Worm (Caenorhabditis elegans): ENCODE measurements around the gene grl-23.

The grl-23 gene

DNA sequence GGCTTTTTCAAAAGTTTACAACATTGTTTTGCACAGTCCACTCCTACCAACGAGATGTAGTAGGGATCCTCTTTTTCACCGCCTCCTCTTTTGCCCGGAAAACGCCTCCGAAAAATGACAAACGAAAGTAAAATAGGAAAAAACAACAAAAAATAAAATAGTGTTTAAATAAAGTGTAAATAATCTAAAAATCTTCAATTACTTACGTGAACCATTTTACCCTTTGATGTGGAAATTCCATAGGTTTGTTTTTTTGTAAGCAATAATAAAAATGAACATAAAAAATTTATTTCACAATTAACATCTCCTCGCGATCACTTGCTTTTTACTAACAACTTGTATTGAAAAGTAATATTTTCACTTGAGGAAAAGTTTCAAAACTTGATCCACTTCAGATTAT, 11.3 kb upstream of the grl-23 start, which contains the start of gene C14C10.1:
TSS of gene C14C10.1 (plus strand) at position 301 of the 400 bp plus-strand sequence.
- TF ChIP-seq ceh-63 (GFP tag; optimal IDR thresholded peaks at IDR 0.05), result no peak
- no peak for TF ChIP-seq nhr-19 (GFP tag; conservative IDR thresholded peaks at IDR 0.05)
- no peak for TF ChIP-seq sptf-1 (tag; optimal IDR thresholded peaks at IDR 0.05)
- no peak for TF ChIP-seq nhr-28 (tag; optimal IDR thresholded peaks at IDR 0.05)
- TF ChIP-seq hpl-2 (GFP tag; optimal IDR thresholded peaks at IDR 0.05), result no peak
- TF ChIP-seq grh-1 (GFP tag; IDR thresholded peaks at IDR 0.05), result no peak

DNA sequence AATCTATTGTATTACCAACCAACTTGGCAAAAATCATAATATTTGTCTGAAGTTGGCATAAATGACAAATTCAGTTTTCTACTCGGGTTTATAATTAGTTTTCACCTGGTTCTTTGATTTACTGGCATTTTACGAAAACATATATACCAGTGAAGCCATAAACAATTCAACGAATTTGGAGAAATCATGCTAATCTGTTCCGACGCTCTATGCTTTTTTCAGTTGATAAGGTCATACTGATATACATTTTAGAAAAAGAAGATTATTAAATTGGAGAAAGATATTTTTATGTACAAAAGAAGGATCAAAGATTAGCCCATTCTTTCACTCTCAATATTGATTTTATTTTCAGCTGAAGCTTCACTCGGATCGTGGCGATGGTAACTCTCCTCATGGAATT, 10.1 kb upstream of the grl-23 start:
- TF ChIP-seq elt-2 (tag; optimal IDR thresholded peaks at IDR 0.05) (no peak), dsc-1 (tag; optimal IDR thresholded peaks at IDR 0.05) (peak; percentile 76), nhr-11 (tag; optimal IDR thresholded peaks at IDR 0.05) (no peak), nhr-28 (tag; optimal IDR thresholded peaks at IDR 0.05) (no peak), hlh-4 (tag; optimal IDR thresholded peaks at IDR 0.05) (no peak), unc-98 (GFP tag; IDR thresholded peaks at IDR 0.05) (no peak), pax-3 (tag; optimal IDR thresholded peaks at IDR 0.05) (peak; percentile 79), nhr-77 (tag; optimal IDR thresholded peaks at IDR 0.05) (no peak), ama-1 (optimal IDR thresholded peaks at IDR 0.05) (no peak), nhr-84 (tag; optimal IDR thresholded peaks at IDR 0.05) (no peak), fkh-8 (tag; optimal IDR thresholded peaks at IDR 0.05) (peak; percentile 42), unc-130 (tag; optimal IDR thresholded peaks at IDR 0.05) (no peak)

DNA sequence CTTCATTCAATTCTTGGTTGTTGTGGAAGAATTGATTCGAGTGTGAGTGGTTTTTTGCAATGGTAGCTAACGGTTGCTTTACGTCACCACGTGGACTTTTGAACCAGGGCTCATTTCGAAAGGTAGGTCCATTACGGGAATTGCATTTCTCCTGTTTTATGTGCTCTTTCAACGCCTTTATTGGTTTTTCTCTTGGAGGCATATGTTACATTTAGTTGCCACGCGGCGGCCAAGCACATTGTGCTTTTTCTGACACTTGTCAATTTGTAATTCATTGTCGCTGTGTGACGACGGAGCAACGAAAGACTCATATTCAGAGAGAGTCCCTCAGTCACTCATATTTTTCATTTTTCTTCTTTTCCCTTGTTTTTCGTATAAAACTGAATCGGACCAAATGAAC, 8.1 kb upstream of the grl-23 start:
- TF ChIP-seq egl-13 (tag; optimal IDR thresholded peaks at IDR 0.05) (no peak), lin-14 (GFP tag; optimal IDR thresholded peaks at IDR 0.05) (peak; percentile 34), pax-3 (tag; optimal IDR thresholded peaks at IDR 0.05) (peak; percentile 5), ceh-63 (GFP tag; optimal IDR thresholded peaks at IDR 0.05) (no peak)

DNA sequence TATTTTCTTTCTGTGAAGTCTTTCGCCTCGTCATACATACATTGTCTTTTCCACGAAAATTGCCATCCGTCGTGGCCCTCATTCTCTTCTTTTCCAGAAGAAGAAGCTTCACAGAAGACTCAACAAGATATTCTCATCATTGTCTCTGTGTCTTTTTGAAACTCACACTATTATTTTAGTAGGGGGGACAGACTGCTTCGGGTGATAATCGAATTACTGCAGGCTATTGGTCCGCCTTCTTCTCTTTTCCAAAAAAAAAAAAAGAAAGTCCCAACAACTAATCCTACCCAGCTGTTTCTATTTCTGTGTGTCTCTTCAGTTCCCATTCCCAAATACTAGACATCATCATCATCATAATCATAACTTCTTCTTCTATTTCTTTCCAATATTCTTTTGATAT, 6.7 kb upstream of the grl-23 start:
- TF ChIP-seq lin-13 (GFP tag; optimal IDR thresholded peaks at IDR 0.05) (no peak), ceh-8 (GFP tag; optimal IDR thresholded peaks at IDR 0.05) (no peak), ztf-4 (tag; optimal IDR thresholded peaks at IDR 0.05) (no peak), efl-1 (optimal IDR thresholded peaks at IDR 0.05) (no peak), efl-1 (GFP tag; optimal IDR thresholded peaks at IDR 0.05 in 1 of 2) (peak in 1 of 2 experiments; percentile 20), tbx-2 (tag; optimal IDR thresholded peaks at IDR 0.05) (peak; percentile 25), unc-30 (tag; optimal IDR thresholded peaks at IDR 0.05) (no peak), nhr-84 (tag; optimal IDR thresholded peaks at IDR 0.05) (no peak), nhr-90 (tag; optimal IDR thresholded peaks at IDR 0.05; ENCODE audit: poor library complexity) (no peak), ztf-11 (tag; optimal IDR thresholded peaks at IDR 0.05) (no peak), lin-14 (GFP tag; optimal IDR thresholded peaks at IDR 0.05) (peak; percentile 52), nhr-71 (tag; optimal IDR thresholded peaks at IDR 0.05) (peak; percentile 24)

DNA sequence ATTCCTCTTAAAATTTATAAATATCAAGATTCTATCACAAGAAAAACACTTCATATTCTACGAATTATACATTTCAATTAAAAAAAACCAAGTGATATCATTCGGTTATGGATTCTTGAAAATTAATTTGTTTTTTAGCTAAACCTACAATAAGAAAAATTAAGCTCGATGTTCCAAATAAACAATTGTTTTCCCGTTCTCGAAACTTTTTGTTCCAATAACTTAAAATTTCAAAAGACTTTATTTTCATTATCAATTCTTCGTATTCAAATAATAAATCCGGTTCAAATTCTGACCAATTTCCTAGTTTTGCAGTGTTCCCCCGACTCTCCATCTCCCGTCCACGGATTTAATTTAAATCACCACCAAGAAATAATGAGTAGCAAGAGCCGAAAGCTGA, 2.6 kb upstream of the grl-23 start, which contains the start of gene E02A10.3:
TSS of gene E02A10.3 (plus strand) at position 301 of the 400 bp plus-strand sequence.
- TF ChIP-seq hlh-17 (GFP tag; optimal IDR thresholded peaks at IDR 0.05; ENCODE audit: borderline replicate concordance), result no peak
- no peak for TF ChIP-seq skn-1 (tag; optimal IDR thresholded peaks at IDR 0.05)
- no peak for TF ChIP-seq pqm-1 (tag; optimal IDR thresholded peaks at IDR 0.05)
- TF ChIP-seq nhr-11 (tag; optimal IDR thresholded peaks at IDR 0.05), result no peak
- no peak for TF ChIP-seq nhr-12 (tag; optimal IDR thresholded peaks at IDR 0.05)
- TF ChIP-seq unc-98 (GFP tag; IDR thresholded peaks at IDR 0.05), result no peak

DNA sequence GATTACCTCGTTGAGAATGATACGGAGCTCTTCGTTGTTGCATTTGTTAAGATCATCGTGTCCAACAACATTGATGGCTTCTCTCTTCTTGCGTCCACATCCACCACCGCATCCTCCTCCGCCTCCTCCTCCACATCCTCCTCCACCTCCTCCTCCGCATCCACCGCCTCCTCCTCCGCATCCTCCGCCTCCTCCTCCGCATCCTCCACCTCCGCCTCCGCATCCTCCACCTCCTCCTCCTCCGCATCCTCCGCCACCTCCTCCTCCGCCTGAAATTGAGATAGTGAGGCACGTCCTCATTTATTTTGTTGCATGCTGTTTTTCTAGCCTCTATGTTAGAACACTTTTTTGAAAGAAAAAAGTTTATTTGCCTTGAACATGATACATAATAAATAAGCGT, 851 bp downstream of the grl-23 start:
- TF ChIP-seq ceh-8 (GFP tag; optimal IDR thresholded peaks at IDR 0.05) (peak; percentile 68), fos-1 (tag; optimal IDR thresholded peaks at IDR 0.05) (no peak)
